Worm (Caenorhabditis elegans) whole organism, young adult: ENCODE data around the gene C45G9.12.

Source experiments
- B0035.1 ChIP-seq: sonication (generic microtip); optimal IDR thresholded peaks from 2 replicates; lab custom pipeline; 2016; ENCODE audit warnings: missing genetic modification characterization, mild to moderate bottlenecking, missing compliant biosample characterization, missing genotype, missing genetic modification reagents
- F23B12.7 ChIP-seq: sonication (generic microtip); optimal IDR thresholded peaks from 2 replicates; lab custom pipeline; 2017; ENCODE audit warnings: missing genetic modification characterization, mild to moderate bottlenecking, missing compliant biosample characterization, antibody characterized with exemption, moderate library complexity; ENCODE audit not compliant: insufficient read depth
- F39B2.1 ChIP-seq: fragments of 200-800 bp; sonication (Bioruptor generic); IDR thresholded peaks from 2 replicates; pipeline ENCODE4 v1.3.6; 2022; ENCODE audit warnings: missing genetic modification reagents, missing genetic modification characterization, missing compliant biosample characterization
- F49E8.2 ChIP-seq: sonication (generic microtip); optimal IDR thresholded peaks from 3 replicates; lab custom pipeline; 2017; ENCODE audit warnings: missing genetic modification characterization, mild to moderate bottlenecking, missing compliant biosample characterization, antibody characterized with exemption, moderate library complexity; ENCODE audit not compliant: insufficient read depth
- F57C9.4 ChIP-seq: sonication (generic microtip); optimal IDR thresholded peaks from 2 replicates; lab custom pipeline; 2017; ENCODE audit warnings: mild to moderate bottlenecking, missing genetic modification characterization, missing compliant biosample characterization
- K11D2.4 ChIP-seq: fragments of 200-800 bp; sonication (Bioruptor generic); IDR thresholded peaks from 2 replicates; pipeline ENCODE4 v1.3.6; 2022; ENCODE audit warnings: missing genetic modification reagents, missing genetic modification characterization, missing compliant biosample characterization
- T26A5.8 ChIP-seq: sonication (generic microtip); optimal IDR thresholded peaks from 2 replicates; lab custom pipeline; 2016; ENCODE audit warnings: missing genetic modification characterization, missing compliant biosample characterization
- Y53F4B.3 ChIP-seq: fragments of 200-800 bp; sonication (Bioruptor generic); IDR thresholded peaks from 2 replicates; pipeline ENCODE4 v1.3.6; 2022; ENCODE audit warnings: missing genetic modification reagents, missing genetic modification characterization, missing compliant biosample characterization
- Y53G8AR.9 ChIP-seq: fragments of 200-800 bp; sonication (Bioruptor generic); conservative IDR thresholded peaks from 2 replicates; pipeline ENCODE4 v1.3.6; 2022; ENCODE audit warnings: missing genetic modification reagents, missing genetic modification characterization, missing compliant biosample characterization
- Y56A3A.18 ChIP-seq: fragments of 200-800 bp; sonication (Bioruptor generic); IDR thresholded peaks from 2 replicates; pipeline ENCODE4 v1.3.6; 2022; ENCODE audit warnings: missing genetic modification reagents, missing genetic modification characterization, missing compliant biosample characterization
- ZK185.1 ChIP-seq: sonication (generic microtip); optimal IDR thresholded peaks from 2 replicates; lab custom pipeline; 2016; ENCODE audit warnings: mild to moderate bottlenecking, missing genetic modification characterization, missing compliant biosample characterization; ENCODE audit not compliant: poor library complexity, severe bottlenecking
- athp-1 ChIP-seq: sonication (generic microtip); optimal IDR thresholded peaks from 2 replicates; lab custom pipeline; 2017; ENCODE audit warnings: mild to moderate bottlenecking, missing genetic modification characterization, missing compliant biosample characterization
- attf-3 ChIP-seq: fragments of 200-800 bp; sonication (Bioruptor generic); conservative IDR thresholded peaks from 2 replicates; pipeline ENCODE4 v1.3.6; 2022; ENCODE audit warnings: missing genetic modification reagents, missing genetic modification characterization, missing compliant biosample characterization
- attf-5 ChIP-seq: fragments of 200-800 bp; sonication (Bioruptor generic); optimal IDR thresholded peaks from 2 replicates; lab custom pipeline; 2018; ENCODE audit warnings: mild to moderate bottlenecking, missing genetic modification characterization, missing compliant biosample characterization
- bed-2 ChIP-seq: fragments of 200-800 bp; sonication (Bioruptor generic); IDR thresholded peaks from 2 replicates; pipeline ENCODE4 v1.3.6; 2022; ENCODE audit warnings: missing genetic modification reagents, missing genetic modification characterization, missing compliant biosample characterization
- dpff-1 ChIP-seq: sonication (generic microtip); optimal IDR thresholded peaks from 2 replicates; lab custom pipeline; 2017; ENCODE audit warnings: mild to moderate bottlenecking, missing genetic modification characterization, missing compliant biosample characterization
- efl-1 ChIP-seq: fragments of 150-350 bp; optimal IDR thresholded peaks from 2 replicates; lab custom pipeline; 2014; ENCODE audit warnings: missing biosample characterization, missing genetic modification reagents, missing genetic modification characterization
- egrh-3 ChIP-seq: fragments of 200-800 bp; sonication (Bioruptor generic); IDR thresholded peaks from 2 replicates; pipeline ENCODE4 v1.3.6; 2022; ENCODE audit warnings: missing genetic modification reagents, missing genetic modification characterization, missing compliant biosample characterization
- ekl-4 ChIP-seq: fragments of 200-800 bp; sonication (Bioruptor generic); IDR thresholded peaks from 2 replicates; pipeline ENCODE4 v1.3.6; 2022; ENCODE audit warnings: missing genetic modification reagents, missing genetic modification characterization, missing compliant biosample characterization
- ets-4 ChIP-seq: fragments of 200-800 bp; sonication (Bioruptor generic); optimal IDR thresholded peaks from 2 replicates; lab custom pipeline; 2018; ENCODE audit warnings: mild to moderate bottlenecking, missing genetic modification characterization, missing compliant biosample characterization
- gei-17 ChIP-seq: fragments of 200-800 bp; sonication (Bioruptor generic); optimal IDR thresholded peaks from 2 replicates; lab custom pipeline; 2018; ENCODE audit warnings: mild to moderate bottlenecking, missing genetic modification characterization, missing compliant biosample characterization
- hmg-1.2 ChIP-seq: fragments of 200-800 bp; sonication (Bioruptor generic); IDR thresholded peaks from 2 replicates; pipeline ENCODE4 v1.3.6; 2022; ENCODE audit warnings: missing genetic modification reagents, missing genetic modification characterization, missing compliant biosample characterization
- lir-1 ChIP-seq: fragments of 200-800 bp; sonication (Bioruptor generic); conservative IDR thresholded peaks from 2 replicates; pipeline ENCODE4 v1.3.6; 2022; ENCODE audit warnings: missing genetic modification reagents, missing genetic modification characterization, missing compliant biosample characterization
- madf-6 ChIP-seq: fragments of 200-800 bp; sonication (Bioruptor generic); IDR thresholded peaks from 2 replicates; pipeline ENCODE4 v1.3.6; 2022; ENCODE audit warnings: missing genetic modification reagents, missing genetic modification characterization, missing compliant biosample characterization
- madf-8 ChIP-seq: fragments of 200-800 bp; sonication (Bioruptor generic); conservative IDR thresholded peaks from 2 replicates; pipeline ENCODE4 v1.3.6; 2022; ENCODE audit warnings: missing genetic modification reagents, missing genetic modification characterization, missing compliant biosample characterization
- mcd-1 ChIP-seq: fragments of 200-800 bp; sonication (Bioruptor generic); IDR thresholded peaks from 2 replicates; pipeline ENCODE4 v1.3.6; 2022; ENCODE audit warnings: missing genetic modification reagents, missing genetic modification characterization, missing compliant biosample characterization
- nhr-80 ChIP-seq: sonication (generic microtip); optimal IDR thresholded peaks from 2 replicates; lab custom pipeline; 2016; ENCODE audit warnings: missing genetic modification characterization, missing compliant biosample characterization
- snpc-4 ChIP-seq, 5 experiments: fragments of 150-350 bp in 1 of 5; sonication (generic microtip) in 4 of 5; optimal IDR thresholded peaks; 2 replicates each; lab custom pipeline; 2014 to 2018; ENCODE audit warnings: missing genetic modification characterization in 5 of 5, missing biosample characterization in 3 of 5, antibody characterized with exemption in 2 of 5, mild to moderate bottlenecking in 2 of 5, missing compliant biosample characterization in 2 of 5, missing genotype in 2 of 5, moderate library complexity in 2 of 5, missing genetic modification reagents in 1 of 5
- somi-1 ChIP-seq: fragments of 200-800 bp; sonication (Bioruptor generic); optimal IDR thresholded peaks from 2 replicates; lab custom pipeline; 2018; ENCODE audit warnings: mild to moderate bottlenecking, missing genetic modification characterization, missing compliant biosample characterization
- tbp1 ChIP-seq: fragments of 200-800 bp; sonication (Bioruptor generic); optimal IDR thresholded peaks from 2 replicates; lab custom pipeline; 2018; ENCODE audit warnings: mild to moderate bottlenecking, missing genetic modification characterization, missing compliant biosample characterization
- tbx-9 ChIP-seq: sonication (generic microtip); optimal IDR thresholded peaks from 2 replicates; lab custom pipeline; 2016; ENCODE audit warnings: borderline replicate concordance, missing genetic modification characterization, inconsistent platforms, missing compliant biosample characterization
- xnd-1 ChIP-seq: sonication (generic microtip); optimal IDR thresholded peaks from 2 replicates; lab custom pipeline; 2016; ENCODE audit warnings: missing genotype, missing genetic modification reagents, missing genetic modification characterization, missing compliant biosample characterization
- zfh-2 ChIP-seq: fragments of 200-800 bp; sonication (Bioruptor generic); conservative IDR thresholded peaks from 2 replicates; pipeline ENCODE4 v1.3.6; 2022; ENCODE audit warnings: missing genetic modification reagents, missing genetic modification characterization, missing compliant biosample characterization
- zim-3 ChIP-seq: sonication (generic microtip); optimal IDR thresholded peaks from 2 replicates; lab custom pipeline; 2017; ENCODE audit warnings: mild to moderate bottlenecking, missing genetic modification characterization, moderate library complexity, missing compliant biosample characterization
- ztf-18 ChIP-seq: sonication (generic microtip); optimal IDR thresholded peaks from 2 replicates; lab custom pipeline; 2016; ENCODE audit warnings: missing genotype, mild to moderate bottlenecking, missing genetic modification characterization, missing compliant biosample characterization
- ztf-22 ChIP-seq: fragments of 200-800 bp; sonication (Bioruptor generic); optimal IDR thresholded peaks from 2 replicates; lab custom pipeline; 2018; ENCODE audit warnings: mild to moderate bottlenecking, missing genetic modification characterization, moderate library complexity, missing compliant biosample characterization
- ztf-26 ChIP-seq: sonication (generic microtip); optimal IDR thresholded peaks from 2 replicates; lab custom pipeline; 2017; ENCODE audit warnings: missing genetic modification characterization, missing compliant biosample characterization

The C45G9.12 gene

ce11 chrIII:5109401-5109800, 38.0 kb upstream of the C45G9.12 start, which contains the start of gene sax-2 (continued):
- TF ChIP-seq xnd-1 (tag; lab: Kevin White, UChicago) (no peak), dpff-1 (tag; lab: Kevin White, UChicago) (no peak), T26A5.8 (tag; lab: Kevin White, UChicago) (no peak), ets-4 (no peak), Y56A3A.18 (GFP tag; lab: Robert Waterston, UW) (no peak)

DNA sequence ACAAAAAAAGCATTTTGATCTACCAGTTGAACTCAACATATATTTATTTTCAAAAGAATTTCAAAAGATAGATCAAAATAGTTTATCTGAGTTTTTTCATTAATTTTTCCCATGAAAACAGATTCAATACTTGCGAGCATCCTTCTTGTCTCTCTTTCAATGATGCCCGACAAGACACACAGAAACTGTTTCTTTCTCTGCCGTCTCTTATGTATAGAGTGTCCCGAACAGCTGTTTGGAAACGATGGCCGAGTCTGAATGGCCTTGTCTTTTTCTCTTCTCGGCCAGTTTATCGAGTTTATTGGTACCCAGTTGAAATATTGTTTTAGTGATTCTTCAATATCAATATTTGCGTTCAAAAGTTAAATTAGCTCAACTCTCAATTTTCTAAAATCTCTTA, 37.3 kb upstream of the C45G9.12 start:
- TF ChIP-seq F23B12.7 (tag; lab: Kevin White, UChicago) (peak; percentile 5), gei-17 (GFP tag; lab: Kevin White, UChicago) (no peak), athp-1 (no peak), madf-8 (0 out of 2 replicates have a peak, but pooled peaks have one; percentile 28), ztf-18 (peak; percentile 30), ZK185.1 (peak; percentile 47), efl-1 (GFP tag; lab: Kevin White, UChicago) (peak; percentile 23), tbx-9 (no peak), F57C9.4 (tag; lab: Kevin White, UChicago) (no peak), ekl-4 (GFP tag; lab: Robert Waterston, UW) (0 out of 2 replicates have a peak, but pooled peaks have one; percentile 13), snpc-4 (GFP tag; optimal IDR thresholded peaks at IDR 0.05; lab: Kevin White, UChicago) (no peak), snpc-4 (tag; optimal IDR thresholded peaks at IDR 0.05; lab: Kevin White, UChicago) (peak in 1 of 4 experiments; percentile 42), hmg-1.2 (GFP tag; lab: Robert Waterston, UW) (peak; percentile 79), ztf-22 (GFP tag; lab: Kevin White, UChicago) (no peak), madf-6 (GFP tag; lab: Robert Waterston, UW) (peak; percentile 57; the same call in 1 of the 2 replicates), B0035.1 (tag; lab: Kevin White, UChicago) (no peak), ztf-26 (tag; lab: Kevin White, UChicago) (no peak), attf-5 (GFP tag; lab: Kevin White, UChicago) (peak; percentile 68), Y53F4B.3 (GFP tag; lab: Robert Waterston, UW) (no peak), F39B2.1 (GFP tag; lab: Robert Waterston, UW) (no peak), nhr-80 (tag; lab: Kevin White, UChicago) (peak; percentile 47), mcd-1 (GFP tag; lab: Robert Waterston, UW) (peak; percentile 45), Y53G8AR.9 (GFP tag; lab: Robert Waterston, UW) (no peak)

DNA sequence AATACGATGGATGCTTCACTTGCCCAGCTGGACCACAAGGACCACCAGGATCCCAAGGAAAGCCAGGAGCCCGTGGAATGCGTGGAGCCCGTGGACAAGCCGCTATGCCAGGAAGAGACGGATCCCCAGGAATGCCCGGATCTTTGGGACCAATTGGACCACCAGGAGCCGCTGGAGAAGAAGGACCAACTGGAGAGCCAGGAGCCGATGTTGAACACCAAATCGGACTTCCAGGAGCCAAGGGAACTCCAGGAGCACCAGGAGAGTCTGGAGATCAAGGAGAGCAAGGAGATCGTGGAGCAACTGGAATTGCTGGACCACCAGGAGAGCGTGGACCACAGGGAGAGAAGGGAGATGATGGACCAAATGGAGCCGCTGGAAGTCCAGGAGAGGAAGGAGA, 36.5 kb upstream of the C45G9.12 start:
- TF ChIP-seq athp-1 (no peak), nhr-80 (tag; lab: Kevin White, UChicago) (no peak), K11D2.4 (GFP tag; lab: Robert Waterston, UW) (no peak), attf-3 (GFP tag; lab: Robert Waterston, UW) (no peak), egrh-3 (peak; percentile 62; the same call in 1 of the 2 replicates), F49E8.2 (tag; lab: Kevin White, UChicago) (no peak), hmg-1.2 (GFP tag; lab: Robert Waterston, UW) (no peak), lir-1 (GFP tag; lab: Robert Waterston, UW) (no peak), snpc-4 (GFP tag; optimal IDR thresholded peaks at IDR 0.05; lab: Kevin White, UChicago) (no peak), snpc-4 (tag; optimal IDR thresholded peaks at IDR 0.05; lab: Kevin White, UChicago) (no peak), bed-2 (GFP tag; lab: Robert Waterston, UW) (no peak), tbp1 (no peak), zim-3 (tag; lab: Kevin White, UChicago) (no peak), somi-1 (GFP tag; lab: Kevin White, UChicago) (no peak), zfh-2 (GFP tag; lab: Robert Waterston, UW) (peak; percentile 83), madf-6 (GFP tag; lab: Robert Waterston, UW) (no peak), ztf-26 (tag; lab: Kevin White, UChicago) (no peak), Y53G8AR.9 (GFP tag; lab: Robert Waterston, UW) (no peak)
